Worm (Caenorhabditis elegans): ENCODE measurements around the gene mgrn-1.

The mgrn-1 gene

ce11 chrX:14312416-14312815, 933 bp upstream of the mgrn-1 start (continued):
- TF ChIP-seq let-607 (tag; optimal IDR thresholded peaks at IDR 0.05) = peak in 1 of 2 experiments; percentile 13
- no peak for TF ChIP-seq lin-54 (GFP tag; optimal IDR thresholded peaks at IDR 0.05)
- TF ChIP-seq sdz-38 (tag; optimal IDR thresholded peaks at IDR 0.05) = no peak
- TF ChIP-seq somi-1 (GFP tag; optimal IDR thresholded peaks at IDR 0.05) = no peak
- TF ChIP-seq ztf-18 (tag; optimal IDR thresholded peaks at IDR 0.05) = no peak
- no peak for TF ChIP-seq madf-8 (GFP tag; conservative IDR thresholded peaks at IDR 0.05)
- TF ChIP-seq unc-130 (GFP tag; optimal IDR thresholded peaks at IDR 0.05) = no peak
- no peak for TF ChIP-seq ztf-26 (tag; optimal IDR thresholded peaks at IDR 0.05)
- no peak for TF ChIP-seq B0019.2 (GFP tag; conservative IDR thresholded peaks at IDR 0.05)
- no peak for TF ChIP-seq ama-1 (optimal IDR thresholded peaks at IDR 0.05)
- no peak for TF ChIP-seq ama-1 (GFP tag; optimal IDR thresholded peaks at IDR 0.05)
- peak; percentile 46 for TF ChIP-seq madf-10 (tag; optimal IDR thresholded peaks at IDR 0.05)
- no peak for TF ChIP-seq ztf-3 (GFP tag; optimal IDR thresholded peaks at IDR 0.05)
- no peak for TF ChIP-seq T26A5.8 (tag; optimal IDR thresholded peaks at IDR 0.05)
- no peak for TF ChIP-seq K12H6.12 (tag; optimal IDR thresholded peaks at IDR 0.05)
- no peak for TF ChIP-seq attf-6 (GFP tag; IDR thresholded peaks at IDR 0.05)

DNA sequence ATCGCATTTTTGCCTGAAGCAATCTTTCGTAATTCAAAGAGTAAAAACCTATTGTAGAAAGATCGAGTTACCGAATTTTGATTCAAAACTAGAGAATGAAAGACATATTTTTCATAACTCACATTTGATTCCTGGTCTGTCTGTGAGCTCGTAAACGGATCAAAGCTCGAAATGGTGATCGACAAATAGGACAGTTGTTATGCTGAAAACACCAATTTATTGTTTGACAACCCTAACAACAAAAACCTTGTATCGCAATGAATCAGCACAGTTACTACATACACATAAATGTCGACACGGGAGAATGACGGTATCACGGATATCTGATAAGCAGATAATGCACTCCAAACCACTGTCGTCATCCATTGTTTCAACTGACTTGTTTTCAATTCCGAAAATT, 1.8 kb downstream of the mgrn-1 start:
- TF ChIP-seq ama-1 (optimal IDR thresholded peaks at IDR 0.05) (no peak), ama-1 (GFP tag; optimal IDR thresholded peaks at IDR 0.05) (no peak), ZK185.1 (tag; optimal IDR thresholded peaks at IDR 0.05; ENCODE audit: poor library complexity, severe bottlenecking) (no peak), rpc-1 (optimal IDR thresholded peaks at IDR 0.05) (no peak), rpc-1 (tag; optimal IDR thresholded peaks at IDR 0.05) (no peak), Y53G8AR.9 (GFP tag; conservative IDR thresholded peaks at IDR 0.05) (no peak), T26A5.8 (tag; optimal IDR thresholded peaks at IDR 0.05) (no peak), unc-62 (GFP tag; optimal IDR thresholded peaks at IDR 0.05) (no peak), nhr-120 (GFP tag; IDR thresholded peaks at IDR 0.05) (no peak), Y53F4B.3 (GFP tag; IDR thresholded peaks at IDR 0.05) (no peak), Y67H2A.10 (GFP tag; conservative IDR thresholded peaks at IDR 0.05) (no peak), mxl-1 (tag; optimal IDR thresholded peaks at IDR 0.05) (no peak), F33H1.4 (GFP tag; IDR thresholded peaks at IDR 0.05) (no peak), mcd-1 (GFP tag; IDR thresholded peaks at IDR 0.05) (no peak)

ce11 chrX:14307667-14308066, 3.8 kb downstream of the mgrn-1 start, which contains the start of gene gphr-2:
TSS of gene gphr-2 (minus strand) at chrX:14307767.
- no peak for TF ChIP-seq hlh-26 (GFP tag; conservative IDR thresholded peaks at IDR 0.05)
- TF ChIP-seq madf-3 (GFP tag; IDR thresholded peaks at IDR 0.05) = no peak
- TF ChIP-seq Y53F4B.3 (GFP tag; IDR thresholded peaks at IDR 0.05) = no peak
- no peak for TF ChIP-seq lin-40 (tag; optimal IDR thresholded peaks at IDR 0.05)
- TF ChIP-seq F37B4.10 (GFP tag; IDR thresholded peaks at IDR 0.05) = no peak
- no peak for TF ChIP-seq dpl-1 (GFP tag; optimal IDR thresholded peaks at IDR 0.05)
- TF ChIP-seq attf-5 (GFP tag; optimal IDR thresholded peaks at IDR 0.05) = no peak
- no peak for TF ChIP-seq efl-1 (GFP tag; optimal IDR thresholded peaks at IDR 0.05)
- no peak for TF ChIP-seq madf-8 (GFP tag; conservative IDR thresholded peaks at IDR 0.05)

DNA sequence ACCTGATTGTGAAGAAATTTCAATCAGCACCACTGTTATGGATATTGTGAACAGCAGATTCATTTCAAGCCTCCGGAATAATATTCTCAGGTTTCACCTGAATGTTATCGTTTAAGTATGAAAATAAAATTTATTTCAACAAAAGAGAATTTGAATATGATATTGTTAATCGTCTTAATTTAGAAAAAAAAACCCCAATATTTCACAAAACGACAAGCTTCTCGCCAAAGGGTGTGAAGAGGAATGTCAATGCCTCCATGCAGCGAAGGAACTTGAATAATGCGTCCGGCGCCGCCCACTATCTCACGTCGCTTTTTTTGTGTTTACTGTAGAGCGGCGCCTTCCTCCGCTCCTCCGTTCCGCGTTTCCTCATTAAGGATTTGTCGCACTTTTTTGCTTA, 8.4 kb downstream of the mgrn-1 start, which contains the start of gene C11H1.5:
Gene C11H1.5 (minus strand): TSS at position 101 of the 400 bp plus-strand sequence.
- TF ChIP-seq Y67H2A.10 (GFP tag; conservative IDR thresholded peaks at IDR 0.05) = no peak
- TF ChIP-seq tlf-1 (GFP tag; optimal IDR thresholded peaks at IDR 0.05) = no peak
- TF ChIP-seq D2030.7 (GFP tag; IDR thresholded peaks at IDR 0.05) = no peak
- TF ChIP-seq mcd-1 (GFP tag; IDR thresholded peaks at IDR 0.05) = no peak
- no peak for TF ChIP-seq dpff-1 (tag; optimal IDR thresholded peaks at IDR 0.05)
- TF ChIP-seq madf-10 (tag; optimal IDR thresholded peaks at IDR 0.05) = no peak
- no peak for TF ChIP-seq die-1 (tag; optimal IDR thresholded peaks at IDR 0.05)
- no peak for TF ChIP-seq snpc-3.4 (tag; optimal IDR thresholded peaks at IDR 0.05)
- TF ChIP-seq snpc-1.3 (tag; optimal IDR thresholded peaks at IDR 0.05; ENCODE audit: insufficient read depth) = no peak

Data from whole organism, young adult.